ENCODE assay signal across 4 fruit fly cellular contexts in the genomic region with DNA sequence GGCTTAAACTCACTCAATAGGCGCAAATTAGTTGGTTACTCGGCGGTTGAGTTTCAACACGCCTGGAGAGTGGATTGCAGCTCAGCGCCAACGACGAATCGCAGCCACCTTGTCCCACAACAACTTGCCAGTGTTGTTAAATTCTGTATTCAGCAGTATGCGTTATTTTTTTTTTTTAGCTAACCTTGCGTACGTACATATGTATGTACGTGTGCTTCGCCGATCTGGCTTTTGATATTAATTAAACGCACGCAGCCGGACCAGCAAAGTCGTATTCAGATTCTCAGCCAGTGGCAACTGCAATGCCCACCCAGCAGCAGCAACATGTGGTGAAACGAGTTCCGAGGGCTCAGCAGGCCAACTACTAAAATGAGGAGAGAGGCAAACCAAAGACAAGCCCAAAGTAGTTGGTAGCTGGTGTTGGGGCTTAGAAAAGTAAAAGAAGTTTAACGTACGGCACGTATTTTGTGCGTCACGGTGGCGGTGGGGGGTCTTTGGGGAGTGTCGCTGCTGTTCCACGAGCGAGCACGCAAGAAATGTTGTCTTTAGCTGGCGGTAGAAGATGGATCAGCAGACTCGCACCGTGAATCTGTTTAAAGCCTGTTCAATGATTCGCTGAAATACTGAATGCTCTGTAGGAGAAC.
TF ChIP-seq lines count a peak whose summit lies in the region.

No protein-coding gene starts in this region.

- no peak for TF ChIP-seq CTCF in whole organism, embryonic (GFP tag; optimal IDR thresholded peaks at IDR 0.05; lab: Kevin White, UChicago)

TF ChIP-seq in whole organism, embryonic, 481 proteins besides CTCF, POLR2A, EP300 and RAD21 (continues in another document):
- no peak for TF ChIP-seq Dad (GFP tag; optimal IDR thresholded peaks at IDR 0.05; lab: Kevin White, UChicago)
- TF ChIP-seq gt (GFP tag; IDR thresholded peaks at IDR 0.05; lab: Robert Waterston, UW): no peak
- TF ChIP-seq Drgx (GFP tag; IDR thresholded peaks at IDR 0.05; lab: Robert Waterston, UW): peak; percentile 45; the same call in 1 of the 2 replicates
- TF ChIP-seq sens (GFP tag; lab: Kevin White, UChicago): peak; percentile 61
- no peak for TF ChIP-seq Camta (GFP tag; optimal IDR thresholded peaks at IDR 0.05; lab: Kevin White, UChicago)
- no peak for TF ChIP-seq Hmx (GFP tag; optimal IDR thresholded peaks at IDR 0.05; lab: Kevin White, UChicago)
- TF ChIP-seq Atf6 (GFP tag; IDR thresholded peaks at IDR 0.05; lab: Robert Waterston, UW): 0 out of 2 replicates have a peak, but pooled peaks have one; percentile 12
- no peak for TF ChIP-seq Rx (GFP tag; IDR thresholded peaks at IDR 0.05; lab: Robert Waterston, UW)
- TF ChIP-seq stc (GFP tag; IDR thresholded peaks at IDR 0.05; lab: Robert Waterston, UW): no peak
- peak; percentile 76; the same call in 1 of the 4 replicates for TF ChIP-seq chinmo (GFP tag; IDR thresholded peaks at IDR 0.05; lab: Robert Waterston, UW; ENCODE audit: partially characterized antibody)
- TF ChIP-seq gsb (GFP tag; IDR thresholded peaks at IDR 0.05; lab: Robert Waterston, UW): no peak
- TF ChIP-seq CG12769 (tag; optimal IDR thresholded peaks at IDR 0.05; lab: Kevin White, UChicago): peak; percentile 8
- no peak for TF ChIP-seq CG7556 (GFP tag; optimal IDR thresholded peaks at IDR 0.05; lab: Kevin White, UChicago)
- TF ChIP-seq CG8089 (GFP tag; optimal IDR thresholded peaks at IDR 0.05; lab: Kevin White, UChicago): no peak
- no peak for TF ChIP-seq CG10431 (GFP tag; optimal IDR thresholded peaks at IDR 0.05; lab: Kevin White, UChicago)
- TF ChIP-seq Med (GFP tag; lab: Kevin White, UChicago): peak; percentile 51
- TF ChIP-seq bcd (GFP tag; optimal IDR thresholded peaks at IDR 0.05; lab: Kevin White, UChicago): no peak
- no peak for TF ChIP-seq disco-r (GFP tag; optimal IDR thresholded peaks at IDR 0.05; lab: Kevin White, UChicago)
- TF ChIP-seq kni (GFP tag; optimal IDR thresholded peaks at IDR 0.05; lab: Kevin White, UChicago): peak; percentile 73
- TF ChIP-seq Lim3 (GFP tag; IDR thresholded peaks at IDR 0.05; lab: Robert Waterston, UW): no peak
- no peak for TF ChIP-seq CG12236 (GFP tag; optimal IDR thresholded peaks at IDR 0.05; lab: Kevin White, UChicago)

TF ChIP-seq in whole organism, prepupa, 60 proteins besides CTCF, POLR2A, EP300 and RAD21 (continues in another document):
- TF ChIP-seq salr (GFP tag; optimal IDR thresholded peaks at IDR 0.05; lab: Kevin White, UChicago) (no peak), CG15336 (GFP tag; IDR thresholded peaks at IDR 0.05; lab: Robert Waterston, UW) (0 out of 2 replicates have a peak, but pooled peaks have one; percentile 17), CG7368 (GFP tag; optimal IDR thresholded peaks at IDR 0.05; lab: Kevin White, UChicago) (no peak), CG34406 (GFP tag; optimal IDR thresholded peaks at IDR 0.05; lab: Kevin White, UChicago) (no peak), CG1621 (tag; optimal IDR thresholded peaks at IDR 0.05; lab: Kevin White, UChicago) (peak; percentile 37), Ets21C (GFP tag; optimal IDR thresholded peaks at IDR 0.05; lab: Kevin White, UChicago) (no peak), OdsH (GFP tag; optimal IDR thresholded peaks at IDR 0.05; lab: Kevin White, UChicago) (no peak), CG3032 (tag; optimal IDR thresholded peaks at IDR 0.05; lab: Kevin White, UChicago) (no peak), vri (GFP tag; optimal IDR thresholded peaks at IDR 0.05; lab: Kevin White, UChicago) (no peak), ss (GFP tag; optimal IDR thresholded peaks at IDR 0.05; lab: Kevin White, UChicago) (peak in 1 of 2 experiments; percentile 85), fd59A (GFP tag; optimal IDR thresholded peaks at IDR 0.05; lab: Kevin White, UChicago) (no peak), topi (GFP tag; optimal IDR thresholded peaks at IDR 0.05; lab: Kevin White, UChicago) (no peak), fd85E (GFP tag; optimal IDR thresholded peaks at IDR 0.05; lab: Kevin White, UChicago) (no peak), dac (GFP tag; optimal IDR thresholded peaks at IDR 0.05; lab: Kevin White, UChicago) (no peak), svp (GFP tag; lab: Kevin White, UChicago) (no peak), CG16779 (tag; optimal IDR thresholded peaks at IDR 0.05; lab: Kevin White, UChicago) (no peak), Sox15 (GFP tag; optimal IDR thresholded peaks at IDR 0.05; lab: Kevin White, UChicago) (no peak), esn (GFP tag; optimal IDR thresholded peaks at IDR 0.05; lab: Kevin White, UChicago) (no peak), Lpt (GFP tag; optimal IDR thresholded peaks at IDR 0.05; lab: Kevin White, UChicago) (no peak), CG11762 (GFP tag; optimal IDR thresholded peaks at IDR 0.05; lab: Kevin White, UChicago; ENCODE audit: insufficient read depth) (no peak), CG6163 (GFP tag; IDR thresholded peaks at IDR 0.05; lab: Robert Waterston, UW) (peak; percentile 42; the same call in 2 of the 3 replicates), lz (GFP tag; optimal IDR thresholded peaks at IDR 0.05; lab: Kevin White, UChicago) (no peak)

TF ChIP-seq in whole organism, pupa, 21 proteins besides CTCF, POLR2A, EP300 and RAD21:
- TF ChIP-seq Pif1B (GFP tag; optimal IDR thresholded peaks at IDR 0.05; lab: Kevin White, UChicago): peak; percentile 16
- TF ChIP-seq CG15710 (tag; optimal IDR thresholded peaks at IDR 0.05; lab: Kevin White, UChicago): no peak
- TF ChIP-seq D1 (tag; optimal IDR thresholded peaks at IDR 0.05; lab: Kevin White, UChicago): no peak
- TF ChIP-seq CG4496 (GFP tag; IDR thresholded peaks at IDR 0.05; lab: Robert Waterston, UW): 0 out of 3 replicates have a peak, but pooled peaks have one; percentile 48
- TF ChIP-seq CG8159 (tag; optimal IDR thresholded peaks at IDR 0.05; lab: Kevin White, UChicago): no peak
- TF ChIP-seq CG17806 (tag; optimal IDR thresholded peaks at IDR 0.05; lab: Kevin White, UChicago): no peak
- TF ChIP-seq CG13204 (GFP tag; optimal IDR thresholded peaks at IDR 0.05; lab: Kevin White, UChicago): no peak
- TF ChIP-seq Snoo (tag; optimal IDR thresholded peaks at IDR 0.05; lab: Kevin White, UChicago): no peak
- no peak for TF ChIP-seq rn (GFP tag; IDR thresholded peaks at IDR 0.05; lab: Robert Waterston, UW)
- no peak for TF ChIP-seq gl (tag; optimal IDR thresholded peaks at IDR 0.05; lab: Kevin White, UChicago)
- TF ChIP-seq Ets98B (GFP tag; IDR thresholded peaks at IDR 0.05; lab: Robert Waterston, UW): 0 out of 2 replicates have a peak, but pooled peaks have one; percentile 5
- TF ChIP-seq CG34367 (tag; optimal IDR thresholded peaks at IDR 0.05; lab: Kevin White, UChicago): no peak
- TF ChIP-seq Pif1A (GFP tag; optimal IDR thresholded peaks at IDR 0.05; lab: Kevin White, UChicago): peak; percentile 7
- no peak for TF ChIP-seq CG14655 (GFP tag; optimal IDR thresholded peaks at IDR 0.05; lab: Kevin White, UChicago)
- TF ChIP-seq CG32121 (GFP tag; IDR thresholded peaks at IDR 0.05; lab: Robert Waterston, UW): 0 out of 2 replicates have a peak, but pooled peaks have one; percentile 11
- TF ChIP-seq CG10348 (GFP tag; IDR thresholded peaks at IDR 0.05; lab: Robert Waterston, UW): no peak
- TF ChIP-seq CG9948 (tag; optimal IDR thresholded peaks at IDR 0.05; lab: Kevin White, UChicago): no peak
- TF ChIP-seq EcR (GFP tag; optimal IDR thresholded peaks at IDR 0.05; lab: Kevin White, UChicago): peak; percentile 47
- 0 out of 2 replicates have a peak, but pooled peaks have one; percentile 17 for TF ChIP-seq CG12605 (GFP tag; IDR thresholded peaks at IDR 0.05; lab: Robert Waterston, UW)
- no peak for TF ChIP-seq CG8301 (tag; optimal IDR thresholded peaks at IDR 0.05; lab: Kevin White, UChicago)
- TF ChIP-seq fd96Ca (GFP tag; IDR thresholded peaks at IDR 0.05; lab: Robert Waterston, UW): no peak

TF ChIP-seq in whole organism, wandering third instar larva, 38 proteins besides CTCF, POLR2A, EP300 and RAD21:
- TF ChIP-seq rgr (GFP tag; optimal IDR thresholded peaks at IDR 0.05; lab: Kevin White, UChicago): peak; percentile 5
- peak; percentile 18 for TF ChIP-seq Hnf4 (GFP tag; optimal IDR thresholded peaks at IDR 0.05; lab: Kevin White, UChicago)
- no peak for TF ChIP-seq OdsH (GFP tag; optimal IDR thresholded peaks at IDR 0.05; lab: Kevin White, UChicago)
